Fruit fly (Drosophila melanogaster) whole organism, wandering third instar larva: ENCODE data around the gene Vlet.

Experiments used
- Abd-B ChIP-seq: fragments of >200 bp; optimal IDR thresholded peaks from 2 replicates; lab custom pipeline; 2017; ENCODE audit warnings: missing biosample characterization, missing genetic modification characterization
- CG32264 ChIP-seq: fragments of 200-800 bp; sonication (Bioruptor generic); optimal IDR thresholded peaks from 2 replicates; lab custom pipeline; 2016; ENCODE audit warnings: missing biosample characterization, missing genetic modification characterization
- CG9705 ChIP-seq: fragments of 200-800 bp; sonication (Bioruptor generic); optimal IDR thresholded peaks from 2 replicates; lab custom pipeline; 2018; ENCODE audit warnings: missing biosample characterization, mild to moderate bottlenecking, missing genetic modification characterization
- CrebA ChIP-seq: fragments of 200-800 bp; sonication (Bioruptor generic); optimal IDR thresholded peaks from 2 replicates; lab custom pipeline; 2016; ENCODE audit warnings: missing biosample characterization, mild to moderate bottlenecking, missing genetic modification characterization, borderline replicate concordance
- Dfd ChIP-seq: fragments of >200 bp; optimal IDR thresholded peaks from 2 replicates; lab custom pipeline; 2017; ENCODE audit warnings: missing biosample characterization, missing genetic modification characterization
- Dif ChIP-seq: fragments of 200-275, 200-300 bp; sonication (Bioruptor generic); optimal IDR thresholded peaks from 2 replicates; lab custom pipeline; 2018; ENCODE audit warnings: missing biosample characterization, missing genetic modification characterization; ENCODE audit not compliant: partially characterized antibody
- GATAd ChIP-seq: sonication (Bioruptor generic); optimal IDR thresholded peaks from 2 replicates; lab custom pipeline; 2016; ENCODE audit warnings: missing biosample characterization, missing genetic modification characterization
- HLH106 ChIP-seq: fragments of 200-800 bp; optimal IDR thresholded peaks from 3 replicates; lab custom pipeline; 2019; ENCODE audit warnings: missing biosample characterization, mild to moderate bottlenecking, missing genetic modification characterization, moderate library complexity
- Hnf4 ChIP-seq: fragments of 200-800 bp; sonication (Bioruptor generic); optimal IDR thresholded peaks from 2 replicates; lab custom pipeline; 2016; ENCODE audit warnings: missing biosample characterization, mild to moderate bottlenecking, missing genetic modification characterization
- Hr78 ChIP-seq: fragments of >200 bp; optimal IDR thresholded peaks from 2 replicates; lab custom pipeline; 2017; ENCODE audit warnings: missing biosample characterization, missing genetic modification characterization
- Hr83 ChIP-seq: fragments of 200-300 bp; sonication (Bioruptor generic); optimal IDR thresholded peaks from 2 replicates; lab custom pipeline; 2016; ENCODE audit warnings: missing biosample characterization, mild to moderate bottlenecking, missing genetic modification characterization, moderate library complexity; ENCODE audit not compliant: poor library complexity, severe bottlenecking
- Jra ChIP-seq: sonication (Bioruptor generic); optimal IDR thresholded peaks from 2 replicates; lab custom pipeline; 2016; ENCODE audit warnings: missing biosample characterization, missing genetic modification characterization
- Mio ChIP-seq: sonication (Bioruptor generic); optimal IDR thresholded peaks from 2 replicates; lab custom pipeline; 2016; ENCODE audit warnings: missing biosample characterization, missing genetic modification characterization
- Myc ChIP-seq: fragments of >200 bp; optimal IDR thresholded peaks from 2 replicates; lab custom pipeline; 2017
- N ChIP-seq: fragments of >200 bp; optimal IDR thresholded peaks from 2 replicates; lab custom pipeline; 2018; ENCODE audit warnings: missing biosample characterization, missing external identifiers, missing genetic modification characterization
- OdsH ChIP-seq: fragments of 200-800 bp; sonication (Bioruptor generic); optimal IDR thresholded peaks from 2 replicates; lab custom pipeline; 2016; ENCODE audit warnings: missing biosample characterization, mild to moderate bottlenecking, missing genetic modification characterization
- Rel ChIP-seq, 2 experiments: fragments of 200-800 bp; sonication (Bioruptor generic) in 1 of 2; optimal IDR thresholded peaks; 2 replicates in 1 of 2; 3 replicates in 1 of 2; lab custom pipeline; 2016 to 2019; ENCODE audit warnings: mild to moderate bottlenecking in 2 of 2, missing biosample characterization in 2 of 2, missing genetic modification characterization in 2 of 2, moderate library complexity in 1 of 2
- Sp1 ChIP-seq: fragments of 200-800 bp; sonication (Bioruptor generic); optimal IDR thresholded peaks from 3 replicates; lab custom pipeline; 2019; ENCODE audit warnings: missing biosample characterization, mild to moderate bottlenecking, missing genetic modification characterization, moderate library complexity
- Vsx2 ChIP-seq: fragments of 200-300, 225-300 bp; sonication (Bioruptor generic); optimal IDR thresholded peaks from 2 replicates; lab custom pipeline; 2018; ENCODE audit warnings: missing biosample characterization, missing genetic modification characterization; ENCODE audit not compliant: partially characterized antibody
- br ChIP-seq: fragments of 200-800 bp; sonication (Bioruptor generic); optimal IDR thresholded peaks from 2 replicates; lab custom pipeline; 2016; ENCODE audit warnings: missing biosample characterization, missing genetic modification characterization
- brk ChIP-seq: fragments of 200-800 bp; sonication (Bioruptor generic); optimal IDR thresholded peaks from 2 replicates; lab custom pipeline; 2016; ENCODE audit warnings: missing biosample characterization, mild to moderate bottlenecking, missing genetic modification characterization
- dl ChIP-seq, 2 experiments: fragments of 175-275, 200-275 bp in 1 of 2; fragments of 200-275 bp in 1 of 2; sonication (Bioruptor generic); optimal IDR thresholded peaks; lab custom pipeline; 2018; ENCODE audit warnings: mild to moderate bottlenecking in 2 of 2, missing biosample characterization in 2 of 2, missing genetic modification characterization in 2 of 2, moderate library complexity in 2 of 2; ENCODE audit not compliant: partially characterized antibody in 2 of 2, insufficient read depth in 1 of 2
- dmrt93B ChIP-seq: fragments of 200-800 bp; sonication (Bioruptor generic); optimal IDR thresholded peaks from 2 replicates; lab custom pipeline; 2018; ENCODE audit warnings: missing biosample characterization, mild to moderate bottlenecking, missing genetic modification characterization
- dsf ChIP-seq: sonication (Bioruptor generic); optimal IDR thresholded peaks from 2 replicates; lab custom pipeline; 2016; ENCODE audit warnings: missing biosample characterization, missing genetic modification characterization, borderline replicate concordance
- ey ChIP-seq: fragments of 200-800 bp; sonication (Bioruptor generic); optimal IDR thresholded peaks from 2 replicates; lab custom pipeline; 2016; ENCODE audit warnings: missing biosample characterization, missing genetic modification characterization
- foxo ChIP-seq, 2 experiments: fragments of 200-800 bp; sonication (Bioruptor generic); optimal IDR thresholded peaks; 2 replicates in 1 of 2; 3 replicates in 1 of 2; lab custom pipeline; 2016 to 2017; ENCODE audit warnings: missing biosample characterization in 2 of 2, missing genetic modification characterization in 2 of 2
- fru ChIP-seq: fragments of 200-800 bp; sonication (Bioruptor generic); optimal IDR thresholded peaks from 3 replicates; lab custom pipeline; 2016; ENCODE audit warnings: missing biosample characterization, mild to moderate bottlenecking, missing genetic modification characterization
- h ChIP-seq: fragments of 200-800 bp; sonication (Bioruptor generic); optimal IDR thresholded peaks from 3 replicates; lab custom pipeline; 2016; ENCODE audit warnings: missing biosample characterization, mild to moderate bottlenecking, missing genetic modification characterization
- jim ChIP-seq: fragments of 175-275, 200-325 bp; sonication (Bioruptor generic); optimal IDR thresholded peaks from 2 replicates; lab custom pipeline; 2016; ENCODE audit warnings: missing biosample characterization, mild to moderate bottlenecking, missing genetic modification characterization
- lola ChIP-seq: fragments of >200 bp; optimal IDR thresholded peaks from 2 replicates; lab custom pipeline; 2017; ENCODE audit warnings: missing biosample characterization, missing genetic modification characterization
- pan ChIP-seq: fragments of >200 bp; optimal IDR thresholded peaks from 2 replicates; lab custom pipeline; 2017
- psq ChIP-seq: fragments of 200-800 bp; sonication (Bioruptor generic); optimal IDR thresholded peaks from 3 replicates; lab custom pipeline; 2017; ENCODE audit warnings: missing biosample characterization, mild to moderate bottlenecking, missing genetic modification characterization, moderate library complexity
- rgr ChIP-seq: fragments of 200-800 bp; sonication (Bioruptor generic); optimal IDR thresholded peaks from 3 replicates; lab custom pipeline; 2016; ENCODE audit warnings: missing biosample characterization, mild to moderate bottlenecking, missing genetic modification characterization
- sage ChIP-seq: fragments of 200-800 bp; sonication (Bioruptor generic); optimal IDR thresholded peaks from 2 replicates; lab custom pipeline; 2016; ENCODE audit warnings: missing biosample characterization, mild to moderate bottlenecking, missing genetic modification characterization
- sv ChIP-seq: fragments of 200-800 bp; sonication (Bioruptor generic); optimal IDR thresholded peaks from 3 replicates; lab custom pipeline; 2016; ENCODE audit warnings: missing biosample characterization, missing genetic modification characterization
- tai ChIP-seq: sonication (Bioruptor generic); optimal IDR thresholded peaks from 2 replicates; lab custom pipeline; 2016; ENCODE audit warnings: missing biosample characterization, missing genetic modification characterization
- usp ChIP-seq: fragments of >200 bp; optimal IDR thresholded peaks from 2 replicates; lab custom pipeline; 2017; ENCODE audit warnings: missing biosample characterization, missing genetic modification characterization
- woc ChIP-seq: sonication (Bioruptor generic); optimal IDR thresholded peaks from 2 replicates; lab custom pipeline; 2016; ENCODE audit warnings: missing biosample characterization, mild to moderate bottlenecking, missing genetic modification characterization

Gene Vlet

dm6 chrX:11679461-11679860, 1.1 kb upstream of the Vlet start:
- TF ChIP-seq br (GFP tag; lab: Kevin White, UChicago) (peak; percentile 25), dmrt93B (GFP tag; lab: Kevin White, UChicago) (no peak), HLH106 (peak; percentile 10), foxo (GFP tag; optimal IDR thresholded peaks at IDR 0.05; lab: Kevin White, UChicago) (peak in 1 of 2 experiments; percentile 27), psq (peak; percentile 28), Myc (no peak), OdsH (peak; percentile 45), rgr (GFP tag; lab: Kevin White, UChicago) (peak; percentile 24), woc (GFP tag; lab: Kevin White, UChicago) (peak; percentile 12), N (GFP tag; lab: Kevin White, UChicago) (no peak), fru (GFP tag; lab: Kevin White, UChicago) (peak; percentile 55), h (GFP tag; lab: Kevin White, UChicago) (peak; percentile 20)

dm6 chrX:11664058-11664457, 14.3 kb downstream of the Vlet start:
- no peak for TF ChIP-seq CG9705 (GFP tag; lab: Kevin White, UChicago)
- peak; percentile 13 for TF ChIP-seq HLH106
- no peak for TF ChIP-seq Vsx2 (GFP tag; lab: Kevin White, UChicago)
- no peak for TF ChIP-seq Hr78
- peak; percentile 9 for TF ChIP-seq ey (GFP tag; lab: Kevin White, UChicago)
- TF ChIP-seq lola (GFP tag; lab: Kevin White, UChicago): no peak
- peak in 1 of 2 experiments; percentile 27 for TF ChIP-seq foxo (GFP tag; optimal IDR thresholded peaks at IDR 0.05; lab: Kevin White, UChicago)
- no peak for TF ChIP-seq sage (GFP tag; lab: Kevin White, UChicago)
- no peak for TF ChIP-seq jim (GFP tag; lab: Kevin White, UChicago)
- TF ChIP-seq h (GFP tag; lab: Kevin White, UChicago): peak; percentile 20
- TF ChIP-seq br (GFP tag; lab: Kevin White, UChicago): no peak
- no peak for TF ChIP-seq CG32264 (GFP tag; lab: Kevin White, UChicago)

dm6 chrX:11660476-11660875, 17.9 kb downstream of the Vlet start:
- TF ChIP-seq Myc: no peak
- TF ChIP-seq CG32264 (GFP tag; lab: Kevin White, UChicago): no peak
- TF ChIP-seq h (GFP tag; lab: Kevin White, UChicago): peak; percentile 56
- TF ChIP-seq usp (GFP tag; lab: Kevin White, UChicago): no peak
- TF ChIP-seq jim (GFP tag; lab: Kevin White, UChicago): no peak
- peak; percentile 47 for TF ChIP-seq Hnf4 (GFP tag; lab: Kevin White, UChicago)
- no peak for TF ChIP-seq woc (GFP tag; lab: Kevin White, UChicago)
- TF ChIP-seq Hr78: no peak
- no peak for TF ChIP-seq ey (GFP tag; lab: Kevin White, UChicago)
- TF ChIP-seq Mio (GFP tag; lab: Kevin White, UChicago): no peak
- no peak for TF ChIP-seq Vsx2 (GFP tag; lab: Kevin White, UChicago)
- peak; percentile 43 for TF ChIP-seq br (GFP tag; lab: Kevin White, UChicago)
- TF ChIP-seq N (GFP tag; lab: Kevin White, UChicago): no peak
- no peak for TF ChIP-seq tai (GFP tag; lab: Kevin White, UChicago)
- peak; percentile 31 for TF ChIP-seq psq
- TF ChIP-seq rgr (GFP tag; lab: Kevin White, UChicago): peak; percentile 64
- TF ChIP-seq dsf (GFP tag; lab: Kevin White, UChicago): no peak
- TF ChIP-seq Dfd (GFP tag; lab: Kevin White, UChicago): no peak
- TF ChIP-seq Rel (GFP tag; optimal IDR thresholded peaks at IDR 0.05; lab: Kevin White, UChicago): no peak
- no peak for TF ChIP-seq Rel (tag; optimal IDR thresholded peaks at IDR 0.05; lab: Kevin White, UChicago)
- no peak for TF ChIP-seq lola (GFP tag; lab: Kevin White, UChicago)
- TF ChIP-seq sage (GFP tag; lab: Kevin White, UChicago): no peak
- TF ChIP-seq Dif (GFP tag; lab: Kevin White, UChicago): no peak
- TF ChIP-seq dl (GFP tag; optimal IDR thresholded peaks at IDR 0.05; lab: Kevin White, UChicago; ENCODE audit: insufficient read depth in 1 of 2, partially characterized antibody in 2 of 2): no peak
- no peak for TF ChIP-seq brk (GFP tag; lab: Kevin White, UChicago)
- TF ChIP-seq fru (GFP tag; lab: Kevin White, UChicago): peak; percentile 28
- peak; percentile 12 for TF ChIP-seq Sp1 (GFP tag; lab: Kevin White, UChicago)
- peak; percentile 63 for TF ChIP-seq Hr83 (GFP tag; lab: Kevin White, UChicago)
- peak; percentile 12 for TF ChIP-seq dmrt93B (GFP tag; lab: Kevin White, UChicago)
- TF ChIP-seq OdsH: peak; percentile 44
- TF ChIP-seq pan: no peak
- no peak for TF ChIP-seq GATAd (GFP tag; lab: Kevin White, UChicago)
- no peak for TF ChIP-seq Jra (GFP tag; lab: Kevin White, UChicago)
- TF ChIP-seq foxo (GFP tag; optimal IDR thresholded peaks at IDR 0.05; lab: Kevin White, UChicago): peak in 1 of 2 experiments; percentile 37
- TF ChIP-seq HLH106: no peak
- TF ChIP-seq Abd-B: no peak
- TF ChIP-seq CrebA: no peak
- no peak for TF ChIP-seq CG9705 (GFP tag; lab: Kevin White, UChicago)
- no peak for TF ChIP-seq sv
